Worm (Caenorhabditis elegans): ENCODE measurements around the gene srt-3.

- TF ChIP-seq nhr-77 (tag; optimal IDR thresholded peaks at IDR 0.05), result no peak
- no peak for TF ChIP-seq mdl-1 (tag; optimal IDR thresholded peaks at IDR 0.05)
- no peak for TF ChIP-seq ztf-11 (tag; optimal IDR thresholded peaks at IDR 0.05)
- no peak for TF ChIP-seq nhr-76 (tag; optimal IDR thresholded peaks at IDR 0.05)
- TF ChIP-seq nhr-12 (tag; optimal IDR thresholded peaks at IDR 0.05), result no peak
- no peak for TF ChIP-seq nhr-11 (tag; optimal IDR thresholded peaks at IDR 0.05)
- TF ChIP-seq pqm-1 (tag; optimal IDR thresholded peaks at IDR 0.05), result no peak
- TF ChIP-seq ama-1 (optimal IDR thresholded peaks at IDR 0.05), result no peak
- TF ChIP-seq R02D3.7 (tag; optimal IDR thresholded peaks at IDR 0.05), result no peak
- TF ChIP-seq jun-1 (tag; optimal IDR thresholded peaks at IDR 0.05), result no peak
- TF ChIP-seq fos-1 (tag; optimal IDR thresholded peaks at IDR 0.05), result no peak
- TF ChIP-seq elt-2 (tag; optimal IDR thresholded peaks at IDR 0.05), result no peak
- no peak for TF ChIP-seq egl-5 (tag; optimal IDR thresholded peaks at IDR 0.05)
Observed at ce11 chrV:4295920-4296319, 35.9 kb upstream of the srt-3 start, which contains the start of gene F47D2.11.

Measured in whole organism, L3 larva.